Fruit fly (Drosophila melanogaster): ENCODE data around the gene CG6843.

CG6843 gene

DNA sequence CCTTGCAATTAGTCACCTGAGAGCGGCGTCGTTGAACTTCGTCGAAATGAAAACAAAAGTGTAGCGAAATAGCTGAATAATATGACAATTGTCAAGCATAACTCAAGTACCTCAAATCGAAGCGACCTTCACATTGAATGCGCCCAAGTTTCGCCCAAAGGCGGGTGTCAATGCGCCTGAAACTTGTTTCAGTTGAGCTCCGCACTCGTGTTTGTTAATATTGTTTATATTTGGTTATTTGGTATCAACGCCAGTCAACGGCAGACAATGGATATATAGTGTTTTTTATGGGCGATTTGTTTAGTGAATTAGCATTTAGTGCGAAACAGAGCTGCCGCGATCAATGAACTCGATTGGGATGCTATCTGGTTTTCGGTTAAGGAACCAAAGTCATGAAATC lies 39.5 kb upstream of the CG6843 start:
- TF ChIP-seq Sox102F (GFP tag; optimal IDR thresholded peaks at IDR 0.05) (no peak), CG11762 (GFP tag; optimal IDR thresholded peaks at IDR 0.05; ENCODE audit: insufficient read depth) (no peak), vri (GFP tag; optimal IDR thresholded peaks at IDR 0.05) (no peak), Eip78C (GFP tag) (no peak), CG1621 (tag; optimal IDR thresholded peaks at IDR 0.05) (no peak), CG11902 (GFP tag; optimal IDR thresholded peaks at IDR 0.05) (no peak), CG34406 (GFP tag; optimal IDR thresholded peaks at IDR 0.05) (no peak), CG7368 (GFP tag; optimal IDR thresholded peaks at IDR 0.05) (no peak), Ets21C (GFP tag; optimal IDR thresholded peaks at IDR 0.05) (no peak), CG15336 (GFP tag; IDR thresholded peaks at IDR 0.05) (no peak), CG6792 (GFP tag; optimal IDR thresholded peaks at IDR 0.05) (no peak), achi (GFP tag; optimal IDR thresholded peaks at IDR 0.05) (no peak), Lpt (GFP tag; optimal IDR thresholded peaks at IDR 0.05) (no peak), spab (GFP tag; optimal IDR thresholded peaks at IDR 0.05) (no peak), fd59A (GFP tag; optimal IDR thresholded peaks at IDR 0.05) (no peak), CG10631 (GFP tag; optimal IDR thresholded peaks at IDR 0.05) (no peak), OdsH (GFP tag; optimal IDR thresholded peaks at IDR 0.05) (no peak)

DNA sequence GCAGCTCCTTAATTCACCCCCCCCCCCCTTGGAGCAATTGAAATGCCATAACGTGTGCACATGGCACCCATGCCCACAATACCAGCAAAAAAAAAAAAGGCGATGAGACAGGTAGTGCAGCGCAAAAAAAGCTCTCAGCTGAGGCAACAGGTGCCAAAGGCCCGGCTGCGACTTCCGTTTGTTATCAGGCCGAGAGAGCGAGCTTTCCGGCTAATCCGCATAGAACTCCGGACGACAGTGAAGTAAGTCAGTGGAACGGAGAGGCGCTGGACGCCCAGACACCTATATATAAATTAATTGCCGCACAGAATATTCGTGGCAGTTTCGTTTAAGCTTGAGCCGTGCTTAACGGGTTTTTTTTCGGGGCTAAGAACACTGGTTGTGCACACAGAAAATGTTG lies 38.1 kb upstream of the CG6843 start, which contains the start of gene CG6865:
Gene CG6865 (plus strand): TSS at position 321 of the 400 bp plus-strand sequence.
- TF ChIP-seq ss (GFP tag; optimal IDR thresholded peaks at IDR 0.05) (no peak), pdm3 (GFP tag; optimal IDR thresholded peaks at IDR 0.05) (no peak), dac (GFP tag; optimal IDR thresholded peaks at IDR 0.05) (no peak), vri (GFP tag; optimal IDR thresholded peaks at IDR 0.05) (peak; percentile 30), eg (GFP tag; IDR thresholded peaks at IDR 0.05) (no peak)

DNA sequence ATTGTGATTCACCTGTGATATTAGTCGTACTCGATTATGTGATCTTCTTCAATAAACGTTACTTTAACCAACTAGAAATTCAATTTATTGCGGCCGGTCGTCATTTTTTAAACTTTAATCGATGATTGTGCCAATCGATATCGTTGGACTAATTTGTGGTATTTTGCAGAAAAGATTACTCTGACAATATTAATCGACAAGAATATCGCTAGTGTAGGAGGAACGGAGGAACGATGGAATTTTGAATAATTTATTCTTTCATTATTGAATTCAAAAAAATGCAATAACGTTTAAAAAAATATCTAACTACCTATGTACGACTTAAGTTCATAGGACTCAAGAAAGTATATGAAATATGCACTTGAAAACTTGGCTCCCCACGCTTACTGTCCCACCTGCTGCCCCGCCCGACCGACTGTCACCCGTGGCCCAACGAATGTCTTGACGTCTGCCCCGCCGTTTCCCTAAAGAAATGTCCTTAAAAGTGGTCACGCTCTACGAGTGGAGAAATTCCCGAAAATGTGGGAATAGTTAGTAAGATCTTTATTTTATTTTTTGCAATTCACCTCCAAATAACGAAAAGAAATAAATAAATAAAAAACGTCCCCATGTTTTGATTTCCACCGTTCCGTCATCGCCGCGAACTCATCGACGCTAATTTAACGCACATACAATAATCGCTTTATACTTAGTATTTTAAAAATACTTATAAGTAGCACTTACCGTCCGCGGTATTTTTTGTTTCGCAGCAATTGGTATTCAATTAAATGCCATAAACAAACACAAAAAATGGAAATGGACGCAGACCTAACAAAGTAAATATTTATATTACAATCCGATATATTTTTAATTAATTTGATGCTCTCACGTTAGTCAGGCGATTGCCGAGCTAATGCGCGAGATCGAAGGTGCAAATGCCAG lies 35.7 kb upstream of the CG6843 start, which contains the start of gene CG14074:
Gene CG14074 (plus strand): TSS at position 779 of the 921 bp plus-strand sequence.
- TF ChIP-seq Smox (GFP tag; optimal IDR thresholded peaks at IDR 0.05) (no peak), fkh (GFP tag; optimal IDR thresholded peaks at IDR 0.05) (peak; percentile 83)

DNA sequence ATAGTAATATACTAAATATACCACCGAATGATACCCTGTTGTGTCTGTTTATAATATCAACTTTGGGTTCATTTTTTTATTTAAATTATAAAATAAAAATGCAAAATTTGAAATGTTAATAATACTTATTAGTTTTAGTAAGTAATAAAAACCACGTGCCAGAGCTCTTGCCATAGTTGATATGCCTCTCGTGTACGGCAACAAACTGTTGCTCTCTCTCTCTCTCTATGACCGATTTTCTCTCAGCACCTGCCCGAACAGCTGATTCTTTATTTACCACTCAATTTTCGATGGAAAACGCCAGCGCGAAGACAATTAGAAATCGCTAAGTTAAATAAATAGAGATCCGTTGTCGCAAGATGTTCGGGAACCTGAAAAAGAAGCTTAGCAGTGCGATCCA lies 33.9 kb upstream of the CG6843 start, which contains the start of gene Dysb:
Gene Dysb (plus strand): TSS at position 251 of the 400 bp plus-strand sequence.
- TF ChIP-seq pdm3 (GFP tag; optimal IDR thresholded peaks at IDR 0.05) (peak; percentile 77), Hr38 (GFP tag; optimal IDR thresholded peaks at IDR 0.05) (no peak), CG3919 (GFP tag; optimal IDR thresholded peaks at IDR 0.05) (no peak), CG9139 (GFP tag; optimal IDR thresholded peaks at IDR 0.05) (no peak), vri (GFP tag; optimal IDR thresholded peaks at IDR 0.05) (peak; percentile 73), Ets96B (tag; optimal IDR thresholded peaks at IDR 0.05) (peak; percentile 80), CG10669 (GFP tag; optimal IDR thresholded peaks at IDR 0.05) (peak; percentile 75), CG11902 (GFP tag; optimal IDR thresholded peaks at IDR 0.05) (peak; percentile 19), salr (GFP tag; optimal IDR thresholded peaks at IDR 0.05) (peak in 1 of 2 experiments; percentile 72), Met (GFP tag; optimal IDR thresholded peaks at IDR 0.05) (peak; percentile 83), Blimp-1 (GFP tag; optimal IDR thresholded peaks at IDR 0.05) (peak; percentile 46), acj6 (GFP tag; optimal IDR thresholded peaks at IDR 0.05) (peak; percentile 83), Gug (GFP tag; IDR thresholded peaks at IDR 0.05) (peak; percentile 62), CG6276 (GFP tag; optimal IDR thresholded peaks at IDR 0.05) (no peak), esn (GFP tag; optimal IDR thresholded peaks at IDR 0.05) (peak; percentile 91), OdsH (GFP tag; optimal IDR thresholded peaks at IDR 0.05) (peak; percentile 84), spab (GFP tag; optimal IDR thresholded peaks at IDR 0.05) (peak; percentile 62), CG6163 (GFP tag; IDR thresholded peaks at IDR 0.05) (peak; percentile 91), CG16779 (tag; optimal IDR thresholded peaks at IDR 0.05) (no peak), CG6792 (GFP tag; optimal IDR thresholded peaks at IDR 0.05) (peak; percentile 74), CG8632 (GFP tag; optimal IDR thresholded peaks at IDR 0.05) (peak; percentile 81), fd85E (GFP tag; optimal IDR thresholded peaks at IDR 0.05) (peak; percentile 43), CG15336 (GFP tag; IDR thresholded peaks at IDR 0.05) (peak; percentile 93), net (GFP tag; optimal IDR thresholded peaks at IDR 0.05) (no peak), eg (GFP tag; IDR thresholded peaks at IDR 0.05) (peak; percentile 93), CG11762 (GFP tag; optimal IDR thresholded peaks at IDR 0.05; ENCODE audit: insufficient read depth) (peak; percentile 6), Sox15 (GFP tag; optimal IDR thresholded peaks at IDR 0.05) (peak; percentile 29), Hr39 (GFP tag; optimal IDR thresholded peaks at IDR 0.05) (peak; percentile 68), achi (GFP tag; optimal IDR thresholded peaks at IDR 0.05) (peak; percentile 85), dac (GFP tag; optimal IDR thresholded peaks at IDR 0.05) (no peak), Smox (GFP tag; optimal IDR thresholded peaks at IDR 0.05) (no peak)

Measured in whole organism, prepupa.